Worm (Caenorhabditis elegans) whole organism, early embryonic: Measurements from ENCODE around the gene C25F6.8.

Experiments used
- B0310.2 ChIP-seq: sonication (generic microtip); optimal IDR thresholded peaks from 2 replicates; lab custom pipeline; 2016; ENCODE audit warnings: mild to moderate bottlenecking, missing genetic modification characterization, missing compliant biosample characterization
- F13C5.2 ChIP-seq: sonication (generic microtip); optimal IDR thresholded peaks from 2 replicates; lab custom pipeline; 2017; ENCODE audit warnings: mild to moderate bottlenecking, missing genetic modification characterization, inconsistent platforms, missing compliant biosample characterization
- aly-1 ChIP-seq: sonication (generic microtip); optimal IDR thresholded peaks from 2 replicates; lab custom pipeline; 2016; ENCODE audit warnings: missing genetic modification characterization, missing compliant biosample characterization
- ama-1 ChIP-seq: fragments of 150-350 bp; optimal IDR thresholded peaks from 2 replicates; lab custom pipeline; 2014
- ceh-13 ChIP-seq: fragments of 200-800 bp; sonication (Bioruptor generic); optimal IDR thresholded peaks from 2 replicates; lab custom pipeline; 2018; ENCODE audit warnings: mild to moderate bottlenecking, missing genetic modification characterization, missing compliant biosample characterization
- ceh-36 ChIP-seq: sonication (generic microtip); optimal IDR thresholded peaks from 2 replicates; lab custom pipeline; 2016; ENCODE audit warnings: missing genetic modification characterization, inconsistent platforms, missing compliant biosample characterization
- ets-7 ChIP-seq: sonication (generic microtip); optimal IDR thresholded peaks from 2 replicates; lab custom pipeline; 2016; ENCODE audit warnings: missing genotype, missing genetic modification characterization, missing compliant biosample characterization
- flt-1 ChIP-seq: fragments of 200-800 bp; sonication (Bioruptor generic); IDR thresholded peaks from 2 replicates; pipeline ENCODE4 v1.3.6; 2022; ENCODE audit warnings: missing genetic modification characterization, missing compliant biosample characterization
- hmbx-1 ChIP-seq: sonication (generic microtip); optimal IDR thresholded peaks from 2 replicates; lab custom pipeline; 2016; ENCODE audit warnings: mild to moderate bottlenecking, missing genetic modification characterization, missing compliant biosample characterization
- hmg-4 ChIP-seq: fragments of 200-800 bp; sonication (Bioruptor generic); optimal IDR thresholded peaks from 2 replicates; lab custom pipeline; 2018; ENCODE audit warnings: mild to moderate bottlenecking, missing genetic modification characterization, missing compliant biosample characterization
- hnd-1 ChIP-seq: sonication (generic microtip); optimal IDR thresholded peaks from 2 replicates; lab custom pipeline; 2016; ENCODE audit warnings: missing genetic modification characterization, missing compliant biosample characterization
- pes-1 ChIP-seq: fragments of 200-800 bp; sonication (Bioruptor generic); IDR thresholded peaks from 2 replicates; pipeline ENCODE4 v1.3.6; 2022; ENCODE audit warnings: missing genetic modification reagents, missing genetic modification characterization, missing compliant biosample characterization
- scrt-1 ChIP-seq: fragments of 200-800 bp; sonication (Bioruptor generic); IDR thresholded peaks from 2 replicates; pipeline ENCODE4 v1.3.6; 2022; ENCODE audit warnings: missing genetic modification characterization, missing compliant biosample characterization
- sea-1 ChIP-seq: fragments of 200-800 bp; sonication (Bioruptor generic); conservative IDR thresholded peaks from 2 replicates; pipeline ENCODE4 v1.3.6; 2022; ENCODE audit warnings: missing genetic modification characterization, missing compliant biosample characterization
- tbx-11 ChIP-seq: fragments of 200-800 bp; sonication (Bioruptor generic); IDR thresholded peaks from 2 replicates; pipeline ENCODE4 v1.3.6; 2022; ENCODE audit warnings: missing genetic modification characterization, missing compliant biosample characterization
- tbx-37 ChIP-seq: fragments of 200-800 bp; sonication (Bioruptor generic); conservative IDR thresholded peaks from 2 replicates; pipeline ENCODE4 v1.3.6; 2022; ENCODE audit warnings: missing genetic modification reagents, missing genetic modification characterization, missing compliant biosample characterization
- tra-4 ChIP-seq: sonication (generic microtip); optimal IDR thresholded peaks from 2 replicates; lab custom pipeline; 2017; ENCODE audit warnings: missing genetic modification characterization, missing compliant biosample characterization

Gene C25F6.8

DNA sequence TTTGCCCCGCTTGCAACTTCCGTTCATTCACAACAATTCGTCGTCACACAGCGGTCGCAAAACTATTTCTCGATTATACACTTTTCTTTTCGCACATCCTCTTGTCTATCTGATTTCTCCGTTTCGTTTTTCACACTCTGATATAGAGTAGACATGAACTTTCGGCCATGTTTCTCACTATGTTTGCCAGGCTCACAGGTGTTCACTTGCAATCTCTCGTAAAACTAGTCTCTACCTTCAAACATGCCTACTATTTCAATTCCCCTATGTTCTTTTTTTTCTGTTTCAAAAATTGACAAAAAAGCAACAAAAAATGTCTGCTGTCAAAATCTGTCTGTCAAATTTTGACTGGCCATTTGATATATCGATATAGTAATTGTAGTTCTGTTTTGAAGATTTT is 9.1 kb downstream of the C25F6.8 start:
- no peak for TF ChIP-seq B0310.2
- no peak for TF ChIP-seq ets-7
- no peak for TF ChIP-seq scrt-1
- TF ChIP-seq hnd-1 (tag; lab: Kevin White, UChicago), result no peak
- TF ChIP-seq pes-1 (GFP tag; lab: Robert Waterston, UW), result no peak
- TF ChIP-seq F13C5.2 (tag; lab: Kevin White, UChicago), result no peak
- no peak for TF ChIP-seq tbx-37
- no peak for TF ChIP-seq tbx-11 (GFP tag; lab: Robert Waterston, UW)
- TF ChIP-seq aly-1, result no peak
- TF ChIP-seq ama-1 (lab: Kevin White, UChicago), result no peak
- no peak for TF ChIP-seq ceh-36 (tag; lab: Kevin White, UChicago)
- no peak for TF ChIP-seq flt-1 (GFP tag; lab: Robert Waterston, UW)
- no peak for TF ChIP-seq sea-1 (GFP tag; lab: Robert Waterston, UW)
- TF ChIP-seq ceh-13 (GFP tag; lab: Kevin White, UChicago), result no peak

ce11 chrX:5458043-5458442 is 10.0 kb downstream of the C25F6.8 start:
- TF ChIP-seq flt-1 (GFP tag; lab: Robert Waterston, UW) (no peak), B0310.2 (no peak), sea-1 (GFP tag; lab: Robert Waterston, UW) (no peak), pes-1 (GFP tag; lab: Robert Waterston, UW) (no peak), ceh-13 (GFP tag; lab: Kevin White, UChicago) (no peak), aly-1 (no peak), scrt-1 (no peak), F13C5.2 (tag; lab: Kevin White, UChicago) (no peak), ceh-36 (tag; lab: Kevin White, UChicago) (no peak), hmg-4 (GFP tag; lab: Kevin White, UChicago) (no peak), tra-4 (tag; lab: Kevin White, UChicago) (no peak), tbx-11 (GFP tag; lab: Robert Waterston, UW) (no peak), tbx-37 (no peak), hmbx-1 (tag; lab: Kevin White, UChicago) (no peak), hnd-1 (tag; lab: Kevin White, UChicago) (no peak), ets-7 (no peak), ama-1 (lab: Kevin White, UChicago) (no peak)

DNA sequence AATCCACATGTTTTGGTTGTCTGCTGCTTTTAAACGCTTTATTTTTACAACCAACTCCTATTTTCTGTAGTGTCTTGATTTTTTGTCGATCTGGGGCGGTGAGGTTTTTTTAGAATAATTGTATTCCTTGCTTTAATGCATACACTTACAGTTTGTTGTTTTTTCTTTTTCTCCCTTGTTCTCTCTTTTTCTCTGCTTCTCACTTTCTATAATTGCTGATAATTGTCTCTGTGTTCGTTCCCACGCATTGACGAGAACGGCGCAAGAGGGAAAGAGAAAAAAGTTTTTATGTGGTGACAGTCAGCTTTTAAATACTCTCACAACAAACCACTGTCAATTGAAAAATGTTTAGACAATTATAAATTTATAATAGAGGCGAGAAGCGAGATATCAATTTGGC is 10.7 kb downstream of the C25F6.8 start:
- TF ChIP-seq hmg-4 (GFP tag; lab: Kevin White, UChicago) (no peak), sea-1 (GFP tag; lab: Robert Waterston, UW) (no peak)

ce11 chrX:5460930-5461329 is 12.9 kb downstream of the C25F6.8 start, which contains the start of gene ddr-1:
ddr-1 (plus strand) TSS chrX:5461230.
- TF ChIP-seq aly-1 (no peak), ama-1 (lab: Kevin White, UChicago) (no peak), flt-1 (GFP tag; lab: Robert Waterston, UW) (no peak), tbx-37 (no peak), scrt-1 (no peak), ceh-13 (GFP tag; lab: Kevin White, UChicago) (no peak), ets-7 (no peak), hnd-1 (tag; lab: Kevin White, UChicago) (no peak), tra-4 (tag; lab: Kevin White, UChicago) (no peak), ceh-36 (tag; lab: Kevin White, UChicago) (no peak), hmg-4 (GFP tag; lab: Kevin White, UChicago) (no peak), pes-1 (GFP tag; lab: Robert Waterston, UW) (no peak), F13C5.2 (tag; lab: Kevin White, UChicago) (no peak), sea-1 (GFP tag; lab: Robert Waterston, UW) (no peak), B0310.2 (no peak), tbx-11 (GFP tag; lab: Robert Waterston, UW) (no peak), hmbx-1 (tag; lab: Kevin White, UChicago) (no peak)

ce11 chrX:5465631-5466030 is 17.6 kb downstream of the C25F6.8 start:
- TF ChIP-seq ceh-13 (GFP tag; lab: Kevin White, UChicago) (no peak), ama-1 (lab: Kevin White, UChicago) (no peak), flt-1 (GFP tag; lab: Robert Waterston, UW) (no peak)

- TF ChIP-seq tbx-37 (no peak), hmbx-1 (tag; lab: Kevin White, UChicago) (no peak), ets-7 (no peak), hnd-1 (tag; lab: Kevin White, UChicago) (no peak), ceh-13 (GFP tag; lab: Kevin White, UChicago) (no peak), tra-4 (tag; lab: Kevin White, UChicago) (no peak), pes-1 (GFP tag; lab: Robert Waterston, UW) (no peak), ceh-36 (tag; lab: Kevin White, UChicago) (no peak), F13C5.2 (tag; lab: Kevin White, UChicago) (no peak), scrt-1 (no peak), ama-1 (lab: Kevin White, UChicago) (no peak), sea-1 (GFP tag; lab: Robert Waterston, UW) (no peak), tbx-11 (GFP tag; lab: Robert Waterston, UW) (no peak), aly-1 (no peak), B0310.2 (no peak), flt-1 (GFP tag; lab: Robert Waterston, UW) (no peak), hmg-4 (GFP tag; lab: Kevin White, UChicago) (no peak)
Observed at ce11 chrX:5466149-5466548, 18.1 kb downstream of the C25F6.8 start.

DNA sequence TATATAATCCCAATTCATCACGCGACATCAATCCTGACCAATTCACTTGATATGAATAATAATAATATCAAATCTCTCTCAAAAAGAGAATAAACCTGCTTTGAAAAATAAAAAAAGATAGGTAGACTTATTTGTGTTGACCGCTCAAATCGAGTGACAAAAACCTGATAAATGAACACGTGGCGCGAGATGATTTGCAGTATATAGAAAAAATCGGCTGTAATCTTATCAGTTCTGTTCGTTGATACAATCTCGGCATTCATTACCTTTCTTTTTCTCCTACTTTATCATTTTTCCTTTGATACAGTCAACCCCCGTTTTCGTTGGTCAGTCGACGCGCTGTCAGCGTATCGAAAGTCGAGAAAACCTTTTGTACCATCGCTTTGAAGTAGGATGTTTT is 19.3 kb downstream of the C25F6.8 start:
- TF ChIP-seq ama-1 (lab: Kevin White, UChicago), result no peak
- no peak for TF ChIP-seq hnd-1 (tag; lab: Kevin White, UChicago)
- TF ChIP-seq flt-1 (GFP tag; lab: Robert Waterston, UW), result no peak
- TF ChIP-seq hmbx-1 (tag; lab: Kevin White, UChicago), result no peak
- no peak for TF ChIP-seq hmg-4 (GFP tag; lab: Kevin White, UChicago)
- no peak for TF ChIP-seq F13C5.2 (tag; lab: Kevin White, UChicago)
- TF ChIP-seq tbx-37, result no peak
- no peak for TF ChIP-seq tbx-11 (GFP tag; lab: Robert Waterston, UW)
- TF ChIP-seq aly-1, result no peak
- no peak for TF ChIP-seq scrt-1
- no peak for TF ChIP-seq B0310.2
- TF ChIP-seq pes-1 (GFP tag; lab: Robert Waterston, UW), result no peak
- TF ChIP-seq sea-1 (GFP tag; lab: Robert Waterston, UW), result no peak
- TF ChIP-seq ets-7, result no peak
- no peak for TF ChIP-seq ceh-13 (GFP tag; lab: Kevin White, UChicago)
